Worm (Caenorhabditis elegans): Measurements from ENCODE around the gene mrpl-28.
A peak's percentile ranks its signal among the peaks of the same experiment; 100 is the strongest.

The mrpl-28 gene

ce11 chrII:151495-151894 is 4.3 kb downstream of the mrpl-28 start:
- TF ChIP-seq ztf-23 (GFP tag; IDR thresholded peaks at IDR 0.05) (no peak), cog-1 (tag; optimal IDR thresholded peaks at IDR 0.05) (no peak), ztf-29 (GFP tag; IDR thresholded peaks at IDR 0.05) (no peak), T22C8.4 (GFP tag; IDR thresholded peaks at IDR 0.05) (no peak), tab-1 (GFP tag; IDR thresholded peaks at IDR 0.05) (no peak), ref-1 (GFP tag; conservative IDR thresholded peaks at IDR 0.05) (no peak), klf-2 (GFP tag; conservative IDR thresholded peaks at IDR 0.05) (no peak), med-1 (GFP tag; optimal IDR thresholded peaks at IDR 0.05; ENCODE audit: insufficient read depth) (no peak), flt-1 (GFP tag; IDR thresholded peaks at IDR 0.05) (no peak)

- TF ChIP-seq ztf-23 (GFP tag; IDR thresholded peaks at IDR 0.05) (no peak), klf-2 (GFP tag; conservative IDR thresholded peaks at IDR 0.05) (no peak), cog-1 (tag; optimal IDR thresholded peaks at IDR 0.05) (no peak), ztf-29 (GFP tag; IDR thresholded peaks at IDR 0.05) (no peak), med-1 (GFP tag; optimal IDR thresholded peaks at IDR 0.05; ENCODE audit: insufficient read depth) (no peak), ref-1 (GFP tag; conservative IDR thresholded peaks at IDR 0.05) (no peak), flt-1 (GFP tag; IDR thresholded peaks at IDR 0.05) (no peak), T22C8.4 (GFP tag; IDR thresholded peaks at IDR 0.05) (no peak), tab-1 (GFP tag; IDR thresholded peaks at IDR 0.05) (no peak)
Measured at ce11 chrII:146933-147332, 8.9 kb downstream of the mrpl-28 start, which contains the start of gene T25D3.4. TSS of gene T25D3.4 (plus strand) at chrII:147233.

ce11 chrII:135166-135565 is 20.6 kb downstream of the mrpl-28 start, which contains the start of gene K10B4.1:
TSS of gene K10B4.1 (plus strand) at chrII:135466.
- TF ChIP-seq cog-1 (tag; optimal IDR thresholded peaks at IDR 0.05) (no peak), ztf-29 (GFP tag; IDR thresholded peaks at IDR 0.05) (no peak), tab-1 (GFP tag; IDR thresholded peaks at IDR 0.05) (no peak), med-1 (GFP tag; optimal IDR thresholded peaks at IDR 0.05; ENCODE audit: insufficient read depth) (no peak), klf-2 (GFP tag; conservative IDR thresholded peaks at IDR 0.05) (no peak), ref-1 (GFP tag; conservative IDR thresholded peaks at IDR 0.05) (no peak), T22C8.4 (GFP tag; IDR thresholded peaks at IDR 0.05) (no peak), flt-1 (GFP tag; IDR thresholded peaks at IDR 0.05) (no peak)

- TF ChIP-seq klf-2 (GFP tag; conservative IDR thresholded peaks at IDR 0.05) (no peak), T22C8.4 (GFP tag; IDR thresholded peaks at IDR 0.05) (no peak), ztf-29 (GFP tag; IDR thresholded peaks at IDR 0.05) (no peak), tab-1 (GFP tag; IDR thresholded peaks at IDR 0.05) (no peak), flt-1 (GFP tag; IDR thresholded peaks at IDR 0.05) (no peak), ref-1 (GFP tag; conservative IDR thresholded peaks at IDR 0.05) (no peak), ztf-23 (GFP tag; IDR thresholded peaks at IDR 0.05) (no peak), cog-1 (tag; optimal IDR thresholded peaks at IDR 0.05) (no peak), med-1 (GFP tag; optimal IDR thresholded peaks at IDR 0.05; ENCODE audit: insufficient read depth) (no peak)
Measured at ce11 chrII:133548-134275, 22.1 kb downstream of the mrpl-28 start, which contains the start of gene cwn-1. TSS of gene cwn-1 (minus strand) at chrII:133598.

- no peak for TF ChIP-seq med-1 (GFP tag; optimal IDR thresholded peaks at IDR 0.05; ENCODE audit: insufficient read depth)
Measured at ce11 chrII:129770-130169, 26.0 kb downstream of the mrpl-28 start.

ce11 chrII:128929-129328 is 26.9 kb downstream of the mrpl-28 start, which contains the start of gene srd-3:
TSS of gene srd-3 (minus strand) at chrII:129029.
- TF ChIP-seq klf-2 (GFP tag; conservative IDR thresholded peaks at IDR 0.05): no peak
- no peak for TF ChIP-seq ztf-29 (GFP tag; IDR thresholded peaks at IDR 0.05)
- no peak for TF ChIP-seq T22C8.4 (GFP tag; IDR thresholded peaks at IDR 0.05)
- TF ChIP-seq ztf-23 (GFP tag; IDR thresholded peaks at IDR 0.05): no peak
- TF ChIP-seq cog-1 (tag; optimal IDR thresholded peaks at IDR 0.05): no peak
- TF ChIP-seq flt-1 (GFP tag; IDR thresholded peaks at IDR 0.05): no peak
- TF ChIP-seq ref-1 (GFP tag; conservative IDR thresholded peaks at IDR 0.05): no peak
- TF ChIP-seq med-1 (GFP tag; optimal IDR thresholded peaks at IDR 0.05; ENCODE audit: insufficient read depth): no peak
- TF ChIP-seq tab-1 (GFP tag; IDR thresholded peaks at IDR 0.05): no peak

ce11 chrII:124904-125303 is 30.9 kb downstream of the mrpl-28 start, which contains the start of gene nmur-2:
TSS of gene nmur-2 (minus strand) at chrII:125004.
- TF ChIP-seq tab-1 (GFP tag; IDR thresholded peaks at IDR 0.05) (no peak), ref-1 (GFP tag; conservative IDR thresholded peaks at IDR 0.05) (no peak), T22C8.4 (GFP tag; IDR thresholded peaks at IDR 0.05) (no peak), ztf-29 (GFP tag; IDR thresholded peaks at IDR 0.05) (no peak), ztf-23 (GFP tag; IDR thresholded peaks at IDR 0.05) (no peak), med-1 (GFP tag; optimal IDR thresholded peaks at IDR 0.05; ENCODE audit: insufficient read depth) (no peak), cog-1 (tag; optimal IDR thresholded peaks at IDR 0.05) (no peak), flt-1 (GFP tag; IDR thresholded peaks at IDR 0.05) (no peak), klf-2 (GFP tag; conservative IDR thresholded peaks at IDR 0.05) (no peak)

ce11 chrII:122494-122893 is 33.3 kb downstream of the mrpl-28 start:
- no peak for TF ChIP-seq flt-1 (GFP tag; IDR thresholded peaks at IDR 0.05)
- no peak for TF ChIP-seq ref-1 (GFP tag; conservative IDR thresholded peaks at IDR 0.05)
- no peak for TF ChIP-seq med-1 (GFP tag; optimal IDR thresholded peaks at IDR 0.05; ENCODE audit: insufficient read depth)
- no peak for TF ChIP-seq tab-1 (GFP tag; IDR thresholded peaks at IDR 0.05)
- TF ChIP-seq ztf-29 (GFP tag; IDR thresholded peaks at IDR 0.05): no peak
- no peak for TF ChIP-seq klf-2 (GFP tag; conservative IDR thresholded peaks at IDR 0.05)
- no peak for TF ChIP-seq cog-1 (tag; optimal IDR thresholded peaks at IDR 0.05)
- TF ChIP-seq T22C8.4 (GFP tag; IDR thresholded peaks at IDR 0.05): no peak
- TF ChIP-seq ztf-23 (GFP tag; IDR thresholded peaks at IDR 0.05): no peak

- no peak for TF ChIP-seq T22C8.4 (GFP tag; IDR thresholded peaks at IDR 0.05)
- TF ChIP-seq tab-1 (GFP tag; IDR thresholded peaks at IDR 0.05): 0 out of 2 replicates have a peak, but pooled peaks have one; percentile 57
- no peak for TF ChIP-seq ref-1 (GFP tag; conservative IDR thresholded peaks at IDR 0.05)
- TF ChIP-seq ztf-23 (GFP tag; IDR thresholded peaks at IDR 0.05): peak; percentile 61; the same call in 1 of the 2 replicates
Measured at ce11 chrII:122008-122407, 33.8 kb downstream of the mrpl-28 start.

- TF ChIP-seq cog-1 (tag; optimal IDR thresholded peaks at IDR 0.05) (no peak), tab-1 (GFP tag; IDR thresholded peaks at IDR 0.05) (no peak), ztf-23 (GFP tag; IDR thresholded peaks at IDR 0.05) (no peak), T22C8.4 (GFP tag; IDR thresholded peaks at IDR 0.05) (no peak), klf-2 (GFP tag; conservative IDR thresholded peaks at IDR 0.05) (no peak), ztf-29 (GFP tag; IDR thresholded peaks at IDR 0.05) (no peak), flt-1 (GFP tag; IDR thresholded peaks at IDR 0.05) (no peak), med-1 (GFP tag; optimal IDR thresholded peaks at IDR 0.05; ENCODE audit: insufficient read depth) (no peak)
Measured at ce11 chrII:121121-121520, 34.7 kb downstream of the mrpl-28 start, which contains the start of gene K10B4.3. TSS of gene K10B4.3 (minus strand) at chrII:121221.

Measured in whole organism, midembryonic.